Worm (Caenorhabditis elegans) whole organism, early embryonic: Measurements from ENCODE around the gene pgph-1.

Source experiments
- sea-1 ChIP-seq: fragments of 200-800 bp; sonication (Bioruptor generic); conservative IDR thresholded peaks from 2 replicates; pipeline ENCODE4 v1.3.6; 2022; ENCODE audit warnings: missing genetic modification characterization, missing compliant biosample characterization
- tbx-11 ChIP-seq: fragments of 200-800 bp; sonication (Bioruptor generic); IDR thresholded peaks from 2 replicates; pipeline ENCODE4 v1.3.6; 2022; ENCODE audit warnings: missing genetic modification characterization, missing compliant biosample characterization

Gene pgph-1

ce11 chrV:5704467-5704866 is 48.9 kb downstream of the pgph-1 start:
- TF ChIP-seq sea-1 (GFP tag; lab: Robert Waterston, UW) (no peak), tbx-11 (GFP tag; lab: Robert Waterston, UW) (no peak)
